Fruit fly (Drosophila melanogaster) whole organism, adult: ENCODE data around the gene Gs1.

Experiments
- CG11617 ChIP-seq: fragments of 200-800 bp; sonication (Bioruptor generic); optimal IDR thresholded peaks from 2 replicates; lab custom pipeline; 2017; ENCODE audit warnings: mild to moderate bottlenecking, missing biosample characterization, missing genetic modification reagents, missing genetic modification characterization
- CG12768 ChIP-seq: fragments of 200-800 bp; sonication (Bioruptor generic); optimal IDR thresholded peaks from 2 replicates; lab custom pipeline; 2017; ENCODE audit warnings: missing biosample characterization, missing genetic modification characterization, mild to moderate bottlenecking, moderate library complexity, missing genetic modification reagents
- CG14711 ChIP-seq: fragments of 200-800 bp; sonication (Bioruptor generic); optimal IDR thresholded peaks from 2 replicates; lab custom pipeline; 2018; ENCODE audit warnings: missing biosample characterization, mild to moderate bottlenecking, missing genetic modification characterization, moderate library complexity
- CG1620 ChIP-seq: fragments of 200-800 bp; sonication (Bioruptor generic); optimal IDR thresholded peaks from 2 replicates; lab custom pipeline; 2016; ENCODE audit warnings: missing biosample characterization, missing genetic modification characterization
- CG33017 ChIP-seq: fragments of 200-800 bp; sonication (Bioruptor generic); optimal IDR thresholded peaks from 2 replicates; lab custom pipeline; 2018; ENCODE audit warnings: missing biosample characterization, mild to moderate bottlenecking, missing genetic modification characterization, moderate library complexity
- CG5204 ChIP-seq: fragments of 200-800 bp; sonication (Bioruptor generic); optimal IDR thresholded peaks from 2 replicates; lab custom pipeline; 2016; ENCODE audit warnings: missing biosample characterization, missing genetic modification characterization
- CG7045 ChIP-seq: fragments of 200-800 bp; sonication (Bioruptor generic); optimal IDR thresholded peaks from 2 replicates; lab custom pipeline; 2017; ENCODE audit warnings: missing biosample characterization, mild to moderate bottlenecking, missing genetic modification characterization
- CG7101 ChIP-seq: fragments of 200-800 bp; sonication (Bioruptor generic); optimal IDR thresholded peaks from 2 replicates; lab custom pipeline; 2018; ENCODE audit warnings: missing biosample characterization, mild to moderate bottlenecking, missing genetic modification characterization, moderate library complexity
- Clk ChIP-seq: fragments of 200-800 bp; sonication (Bioruptor generic); optimal IDR thresholded peaks from 2 replicates; lab custom pipeline; 2017; ENCODE audit warnings: missing biosample characterization, missing genetic modification characterization
- Crg-1 ChIP-seq: fragments of 200-800 bp; sonication (Bioruptor generic); optimal IDR thresholded peaks from 2 replicates; lab custom pipeline; 2016; ENCODE audit warnings: missing biosample characterization, missing genetic modification characterization
- Hr96 ChIP-seq: fragments of 200-800 bp; sonication (Bioruptor generic); optimal IDR thresholded peaks from 2 replicates; lab custom pipeline; 2016; ENCODE audit warnings: missing biosample characterization, missing genetic modification characterization
- Mnt ChIP-seq: fragments of 200-800 bp; sonication (Bioruptor generic); optimal IDR thresholded peaks from 2 replicates; lab custom pipeline; 2016; ENCODE audit warnings: missing biosample characterization, mild to moderate bottlenecking, missing genetic modification characterization
- bab1 ChIP-seq: fragments of 200-800 bp; sonication (Bioruptor generic); optimal IDR thresholded peaks from 3 replicates; lab custom pipeline; 2019; ENCODE audit warnings: missing biosample characterization, mild to moderate bottlenecking, missing genetic modification characterization, moderate library complexity
- cic ChIP-seq: fragments of 200-800 bp; sonication (Bioruptor generic); optimal IDR thresholded peaks from 2 replicates; lab custom pipeline; 2017; ENCODE audit warnings: missing biosample characterization, mild to moderate bottlenecking, missing genetic modification characterization, moderate library complexity
- cnc ChIP-seq, 2 experiments: fragments of >200 bp; optimal IDR thresholded peaks; 2 replicates each; lab custom pipeline; 2017
- kay ChIP-seq: fragments of 200-800 bp; sonication (Bioruptor generic); peaks from one replicate; lab custom pipeline; 2016; ENCODE audit warnings: missing biosample characterization, missing genetic modification characterization, borderline replicate concordance
- ovo ChIP-seq: fragments of 200-800 bp; sonication (Bioruptor generic); optimal IDR thresholded peaks from 2 replicates; lab custom pipeline; 2016; ENCODE audit warnings: missing biosample characterization, missing genetic modification characterization
- pad ChIP-seq: fragments of 200-800 bp; sonication (Bioruptor generic); optimal IDR thresholded peaks from 3 replicates; lab custom pipeline; 2017; ENCODE audit warnings: missing biosample characterization, missing genetic modification characterization, mild to moderate bottlenecking, moderate library complexity, missing genetic modification reagents
- tj ChIP-seq: fragments of 200-800 bp; sonication (Bioruptor generic); optimal IDR thresholded peaks from 3 replicates; lab custom pipeline; 2017; ENCODE audit warnings: missing biosample characterization, mild to moderate bottlenecking, missing genetic modification characterization, moderate library complexity
- toe ChIP-seq: fragments of 200-800 bp; sonication (Bioruptor generic); optimal IDR thresholded peaks from 2 replicates; lab custom pipeline; 2016; ENCODE audit warnings: missing biosample characterization, missing genetic modification characterization

The Gs1 gene

DNA sequence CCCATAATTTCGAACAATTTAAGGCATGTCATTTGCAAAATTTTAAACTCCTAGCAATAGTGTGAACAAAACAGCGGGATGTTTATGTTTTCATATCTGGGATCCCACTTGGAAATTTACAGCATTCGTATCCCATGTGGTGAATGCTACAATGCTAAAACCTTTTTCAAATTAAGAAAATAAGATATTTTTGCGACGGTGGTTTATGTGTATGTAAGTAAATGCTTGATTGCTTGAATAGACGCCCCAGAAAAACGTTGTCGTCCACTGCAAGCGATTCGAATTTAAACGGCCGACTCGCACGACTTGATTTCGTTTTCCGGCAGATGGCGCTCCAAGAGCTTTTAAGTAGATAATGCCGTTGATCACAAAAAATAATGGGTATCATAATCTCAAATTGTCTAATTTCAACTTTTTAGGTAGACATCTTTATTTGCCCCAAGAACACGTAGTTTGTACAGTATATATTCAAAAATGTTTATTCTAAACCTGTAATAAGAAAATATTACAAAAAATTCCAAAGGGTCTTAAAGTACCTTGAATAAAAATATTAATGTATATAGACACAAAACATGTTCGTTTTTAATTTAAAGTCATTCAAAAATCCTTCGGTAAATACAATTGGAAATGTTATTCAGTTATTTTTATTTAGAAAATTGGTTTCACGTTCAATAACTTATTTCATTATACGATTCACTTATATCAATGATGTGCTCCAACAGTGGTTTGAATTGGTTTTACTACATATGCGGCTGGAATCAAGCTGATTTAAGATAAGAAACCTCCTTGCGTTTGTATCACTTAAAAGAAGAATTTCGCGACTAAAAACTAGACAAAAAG is 9.5 kb upstream of the Gs1 start:
- TF ChIP-seq pad (GFP tag; lab: Kevin White, UChicago) (no peak), kay (GFP tag; lab: Kevin White, UChicago) (peak; percentile 92)

DNA sequence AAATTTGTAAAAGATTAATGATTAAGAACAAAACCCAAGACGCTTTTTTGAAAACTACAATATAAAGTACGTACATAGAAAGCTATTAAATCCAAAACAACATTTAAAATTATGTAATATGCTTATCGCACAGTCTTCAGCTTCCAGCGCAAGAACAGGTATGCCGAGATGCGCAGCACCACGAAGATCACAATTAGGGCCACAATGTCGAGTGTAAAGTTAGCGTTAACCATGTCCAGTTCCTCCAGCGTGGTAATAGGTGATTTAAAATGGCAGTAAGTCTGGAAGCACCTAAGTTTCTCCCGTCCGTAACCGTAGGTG is 8.9 kb upstream of the Gs1 start:
- TF ChIP-seq Crg-1 (GFP tag; lab: Kevin White, UChicago) (no peak), cic (GFP tag; lab: Kevin White, UChicago) (no peak), bab1 (GFP tag; lab: Kevin White, UChicago) (no peak), toe (GFP tag; lab: Kevin White, UChicago) (no peak), kay (GFP tag; lab: Kevin White, UChicago) (peak; percentile 66), CG33017 (tag; lab: Kevin White, UChicago) (no peak), tj (no peak)

DNA sequence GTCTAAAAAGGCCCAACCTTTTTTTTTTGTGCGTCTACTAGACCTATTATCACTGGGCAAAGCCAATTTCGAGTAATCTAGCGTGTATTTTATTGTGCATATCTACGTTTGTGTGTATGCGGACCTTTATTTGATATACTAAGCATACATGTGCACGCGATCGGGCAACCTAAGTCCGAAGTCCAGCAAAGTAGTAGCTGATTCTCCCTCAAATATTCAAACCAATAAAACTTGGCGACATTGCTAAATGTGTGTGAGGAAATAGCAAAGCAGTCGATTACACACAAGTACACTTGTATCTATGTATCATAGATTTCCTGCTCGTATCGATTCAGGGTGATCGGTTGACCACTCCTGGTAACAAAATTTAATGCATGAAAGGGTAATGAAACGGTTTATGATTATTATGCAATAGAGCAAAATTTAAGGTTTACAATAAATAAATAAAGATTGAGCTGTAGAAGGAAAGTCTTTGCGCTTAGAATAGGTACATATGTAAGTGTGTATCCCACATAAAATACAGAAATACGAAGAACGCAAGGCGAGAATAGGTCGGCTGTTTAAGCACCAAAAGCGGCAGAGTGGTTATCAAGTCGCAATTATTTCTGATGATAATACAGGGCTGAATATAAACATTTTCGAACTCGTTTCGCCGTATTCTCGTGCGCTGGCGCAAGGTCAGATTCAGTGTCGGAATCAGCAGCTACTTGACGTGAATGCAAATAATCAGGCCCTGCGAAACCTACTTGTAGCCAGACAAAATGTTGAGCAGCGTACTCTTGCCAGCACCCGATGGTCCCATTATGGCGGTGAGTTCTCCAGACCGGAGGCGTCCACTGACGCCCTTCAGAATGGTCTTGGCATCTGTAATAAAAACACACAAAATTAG is 6.3 kb upstream of the Gs1 start:
- TF ChIP-seq Clk (GFP tag; lab: Kevin White, UChicago): no peak
- peak; percentile 44 for TF ChIP-seq CG7101 (tag; lab: Kevin White, UChicago)
- TF ChIP-seq CG33017 (tag; lab: Kevin White, UChicago): peak; percentile 42
- peak; percentile 88 for TF ChIP-seq kay (GFP tag; lab: Kevin White, UChicago)
- TF ChIP-seq CG11617: no peak
- no peak for TF ChIP-seq CG1620 (GFP tag; lab: Kevin White, UChicago)
- no peak for TF ChIP-seq CG14711 (tag; lab: Kevin White, UChicago)
- TF ChIP-seq tj: peak; percentile 37
- no peak for TF ChIP-seq Crg-1 (GFP tag; lab: Kevin White, UChicago)
- TF ChIP-seq bab1 (GFP tag; lab: Kevin White, UChicago): no peak
- TF ChIP-seq CG12768 (GFP tag; lab: Kevin White, UChicago): peak; percentile 90
- TF ChIP-seq cic (GFP tag; lab: Kevin White, UChicago): peak; percentile 64
- no peak for TF ChIP-seq ovo
- TF ChIP-seq toe (GFP tag; lab: Kevin White, UChicago): peak; percentile 75
- TF ChIP-seq cnc (optimal IDR thresholded peaks at IDR 0.05; lab: Kevin White, UChicago): no peak
- peak; percentile 12 for TF ChIP-seq Hr96 (GFP tag; lab: Kevin White, UChicago)
- peak; percentile 74 for TF ChIP-seq Mnt
- TF ChIP-seq CG5204 (GFP tag; lab: Kevin White, UChicago): no peak
- TF ChIP-seq CG7045 (GFP tag; lab: Kevin White, UChicago): peak; percentile 50
- no peak for TF ChIP-seq pad (GFP tag; lab: Kevin White, UChicago)

DNA sequence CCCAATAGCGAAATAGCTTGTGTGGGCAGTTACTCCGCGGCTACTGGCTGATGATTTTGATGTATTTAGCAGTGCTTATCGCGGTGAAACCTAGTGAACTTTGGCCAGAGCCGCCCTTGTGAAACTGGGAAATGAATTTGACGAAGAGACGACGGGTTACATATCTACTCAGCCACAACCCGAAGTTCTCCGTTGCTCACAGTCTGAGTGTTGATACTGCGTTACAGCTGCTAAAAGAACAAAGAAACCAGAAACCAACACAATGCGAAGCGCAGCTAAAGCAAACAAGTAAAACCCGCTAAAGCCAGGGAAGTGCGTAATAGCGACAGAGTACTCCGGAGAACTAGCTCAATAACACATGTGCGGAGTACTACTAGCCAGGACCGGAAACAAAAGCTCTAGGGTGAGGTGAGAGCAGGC is 3.6 kb upstream of the Gs1 start:
- TF ChIP-seq tj: no peak
- no peak for TF ChIP-seq CG12768 (GFP tag; lab: Kevin White, UChicago)
- TF ChIP-seq bab1 (GFP tag; lab: Kevin White, UChicago): no peak
- no peak for TF ChIP-seq CG5204 (GFP tag; lab: Kevin White, UChicago)
- no peak for TF ChIP-seq Clk (GFP tag; lab: Kevin White, UChicago)
- TF ChIP-seq CG14711 (tag; lab: Kevin White, UChicago): no peak
- TF ChIP-seq cic (GFP tag; lab: Kevin White, UChicago): no peak
- TF ChIP-seq CG7045 (GFP tag; lab: Kevin White, UChicago): no peak
- TF ChIP-seq CG1620 (GFP tag; lab: Kevin White, UChicago): no peak

DNA sequence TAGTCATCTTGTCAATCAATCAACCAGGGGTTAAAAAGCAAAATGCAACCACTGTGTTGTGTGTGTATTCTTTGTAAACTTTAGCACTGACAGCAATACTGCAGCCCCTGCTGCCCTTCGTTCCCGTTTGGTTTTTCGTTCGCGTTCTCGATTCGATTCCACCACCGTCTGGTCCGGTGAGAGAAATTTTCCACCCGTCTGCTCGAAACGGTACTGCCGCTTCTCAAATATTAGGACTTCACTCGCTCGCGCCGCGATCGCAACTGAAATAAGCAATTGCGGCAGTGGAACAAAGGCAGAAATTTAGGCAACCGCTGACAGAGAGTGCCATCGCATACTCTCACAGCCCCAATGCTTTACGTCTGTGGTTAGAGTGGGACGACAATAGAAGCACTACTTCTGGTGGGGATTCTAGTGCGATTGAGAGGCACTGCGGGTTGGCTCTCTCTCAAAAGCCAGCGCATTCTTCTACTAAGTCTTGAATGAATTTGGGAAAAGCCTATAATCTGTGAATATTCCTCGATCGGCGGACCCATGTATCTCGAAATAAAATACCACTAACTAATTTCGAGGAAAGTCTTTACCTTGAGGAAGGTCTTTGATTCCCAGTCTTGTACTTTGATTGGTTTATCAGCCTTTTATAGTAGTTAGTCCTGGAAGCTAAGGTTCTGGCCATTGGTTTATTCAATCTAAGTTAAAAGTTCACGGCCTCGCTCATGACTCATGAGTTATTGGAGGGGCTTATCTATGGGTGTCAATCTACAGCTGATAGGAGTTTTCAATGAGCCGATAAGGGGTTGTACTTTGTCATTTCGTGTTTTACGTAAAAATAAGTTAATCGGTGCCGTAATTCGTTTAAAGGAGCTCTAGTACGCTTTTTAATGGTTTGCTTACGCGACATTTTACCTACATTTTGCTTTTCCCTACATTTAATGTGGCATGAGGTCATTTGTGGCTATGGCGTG is 2.6 kb upstream of the Gs1 start:
- TF ChIP-seq cnc (optimal IDR thresholded peaks at IDR 0.05; lab: Kevin White, UChicago): no peak
- peak; percentile 84 for TF ChIP-seq ovo
- TF ChIP-seq CG12768 (GFP tag; lab: Kevin White, UChicago): peak; percentile 95
- TF ChIP-seq CG14711 (tag; lab: Kevin White, UChicago): peak; percentile 67
- peak; percentile 51 for TF ChIP-seq CG11617
- TF ChIP-seq CG7101 (tag; lab: Kevin White, UChicago): peak; percentile 76
- peak; percentile 82 for TF ChIP-seq bab1 (GFP tag; lab: Kevin White, UChicago)
- peak; percentile 94 for TF ChIP-seq cic (GFP tag; lab: Kevin White, UChicago)
- TF ChIP-seq CG5204 (GFP tag; lab: Kevin White, UChicago): no peak
- TF ChIP-seq toe (GFP tag; lab: Kevin White, UChicago): peak; percentile 49
- peak; percentile 95 for TF ChIP-seq pad (GFP tag; lab: Kevin White, UChicago)
- peak; percentile 93 for TF ChIP-seq Mnt
- TF ChIP-seq kay (GFP tag; lab: Kevin White, UChicago): peak; percentile 88
- peak; percentile 38 for TF ChIP-seq Crg-1 (GFP tag; lab: Kevin White, UChicago)
- TF ChIP-seq Clk (GFP tag; lab: Kevin White, UChicago): no peak
- peak; percentile 93 for TF ChIP-seq tj
- TF ChIP-seq CG1620 (GFP tag; lab: Kevin White, UChicago): peak; percentile 62
- peak; percentile 81 for TF ChIP-seq CG33017 (tag; lab: Kevin White, UChicago)
- TF ChIP-seq Hr96 (GFP tag; lab: Kevin White, UChicago): peak; percentile 84
- peak; percentile 6 for TF ChIP-seq CG7045 (GFP tag; lab: Kevin White, UChicago)
